Worm (Caenorhabditis elegans): Measurements from ENCODE around the gene vps-60.
A peak's percentile ranks its signal among the peaks of the same experiment; 100 is the strongest.

vps-60 gene

ce11 chrV:8607353-8607850, 1.5 kb upstream of the vps-60 start, which contains the start of gene smk-1:
Gene smk-1, plus strand, starts transcription at chrV:8607800.
- TF ChIP-seq flt-1 (GFP tag; IDR thresholded peaks at IDR 0.05) = no peak
- TF ChIP-seq klf-2 (GFP tag; conservative IDR thresholded peaks at IDR 0.05) = no peak
- TF ChIP-seq T22C8.4 (GFP tag; IDR thresholded peaks at IDR 0.05) = no peak
- no peak for TF ChIP-seq tab-1 (GFP tag; IDR thresholded peaks at IDR 0.05)
- no peak for TF ChIP-seq med-1 (GFP tag; optimal IDR thresholded peaks at IDR 0.05; ENCODE audit: insufficient read depth)
- TF ChIP-seq ztf-23 (GFP tag; IDR thresholded peaks at IDR 0.05) = no peak
- no peak for TF ChIP-seq ztf-29 (GFP tag; IDR thresholded peaks at IDR 0.05)
- no peak for TF ChIP-seq ref-1 (GFP tag; conservative IDR thresholded peaks at IDR 0.05)
- TF ChIP-seq cog-1 (tag; optimal IDR thresholded peaks at IDR 0.05) = no peak

DNA sequence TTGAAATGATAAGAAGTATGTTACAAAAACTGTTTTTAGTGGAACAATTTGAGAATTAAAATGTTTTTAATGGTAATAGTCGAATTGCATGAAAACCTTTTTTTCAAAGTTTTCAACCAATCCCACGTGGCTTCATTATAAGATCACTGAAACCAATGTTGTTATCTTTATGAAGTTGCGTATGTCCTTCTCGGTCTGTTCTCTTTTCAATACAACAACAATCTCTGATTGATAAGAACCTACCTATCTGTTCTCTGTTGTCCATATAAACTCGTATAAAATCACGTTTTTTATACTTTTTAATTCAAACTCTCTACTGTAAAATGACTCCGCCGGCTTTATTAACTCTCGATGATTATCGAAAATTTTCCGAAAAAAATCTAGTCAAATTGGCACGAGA, 2.7 kb downstream of the vps-60 start, which contains the start of gene F41E6.5:
F41E6.5 (plus strand) TSS at position 209 of the 400 bp plus-strand sequence.
- TF ChIP-seq T22C8.4 (GFP tag; IDR thresholded peaks at IDR 0.05) (no peak), ref-1 (GFP tag; conservative IDR thresholded peaks at IDR 0.05) (no peak), ztf-23 (GFP tag; IDR thresholded peaks at IDR 0.05) (no peak), klf-2 (GFP tag; conservative IDR thresholded peaks at IDR 0.05) (no peak), flt-1 (GFP tag; IDR thresholded peaks at IDR 0.05) (no peak), med-1 (GFP tag; optimal IDR thresholded peaks at IDR 0.05; ENCODE audit: insufficient read depth) (no peak), ztf-29 (GFP tag; IDR thresholded peaks at IDR 0.05) (no peak), cog-1 (tag; optimal IDR thresholded peaks at IDR 0.05) (no peak), tab-1 (GFP tag; IDR thresholded peaks at IDR 0.05) (no peak)

- no peak for TF ChIP-seq med-1 (GFP tag; optimal IDR thresholded peaks at IDR 0.05; ENCODE audit: insufficient read depth)
- no peak for TF ChIP-seq klf-2 (GFP tag; conservative IDR thresholded peaks at IDR 0.05)
Observed at ce11 chrV:8602638-8603037, 3.3 kb downstream of the vps-60 start, which contains the start of gene F41E6.15. Gene F41E6.15, minus strand, starts transcription at chrV:8602738.

DNA sequence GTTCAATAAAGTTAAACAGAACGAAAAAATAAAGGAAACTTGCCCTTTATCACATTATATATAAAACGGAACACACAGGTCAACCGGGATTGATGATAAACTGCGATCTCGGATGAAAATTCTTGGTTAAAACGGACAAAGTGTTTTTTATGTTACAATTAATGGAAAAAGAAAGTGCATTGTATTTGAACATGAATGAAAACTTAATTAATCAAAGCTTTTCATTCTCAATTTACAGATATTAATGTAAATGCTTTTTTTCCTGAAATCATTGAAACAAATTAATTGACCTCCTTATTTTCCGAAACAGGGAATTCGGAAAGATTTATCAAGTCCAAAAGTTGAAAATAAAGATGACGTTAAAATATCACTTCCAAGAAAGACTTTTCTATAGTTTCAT, 4.5 kb downstream of the vps-60 start, which contains the start of gene F41E6.8:
F41E6.8 (minus strand) TSS at position 101 of the 400 bp plus-strand sequence.
- no peak for TF ChIP-seq med-1 (GFP tag; optimal IDR thresholded peaks at IDR 0.05; ENCODE audit: insufficient read depth)
- TF ChIP-seq ref-1 (GFP tag; conservative IDR thresholded peaks at IDR 0.05) = no peak

ce11 chrV:8599957-8600356, 6.0 kb downstream of the vps-60 start:
- TF ChIP-seq med-1 (GFP tag; optimal IDR thresholded peaks at IDR 0.05; ENCODE audit: insufficient read depth) (no peak), T22C8.4 (GFP tag; IDR thresholded peaks at IDR 0.05) (no peak), ztf-23 (GFP tag; IDR thresholded peaks at IDR 0.05) (no peak), ref-1 (GFP tag; conservative IDR thresholded peaks at IDR 0.05) (no peak), klf-2 (GFP tag; conservative IDR thresholded peaks at IDR 0.05) (no peak), ztf-29 (GFP tag; IDR thresholded peaks at IDR 0.05) (no peak), tab-1 (GFP tag; IDR thresholded peaks at IDR 0.05) (no peak), flt-1 (GFP tag; IDR thresholded peaks at IDR 0.05) (no peak), cog-1 (tag; optimal IDR thresholded peaks at IDR 0.05) (no peak)

ce11 chrV:8599192-8599591, 6.7 kb downstream of the vps-60 start, which contains the start of gene F41E6.7:
Gene F41E6.7, minus strand, starts transcription at chrV:8599292.
- TF ChIP-seq tab-1 (GFP tag; IDR thresholded peaks at IDR 0.05) = no peak
- no peak for TF ChIP-seq ztf-23 (GFP tag; IDR thresholded peaks at IDR 0.05)
- no peak for TF ChIP-seq cog-1 (tag; optimal IDR thresholded peaks at IDR 0.05)
- TF ChIP-seq klf-2 (GFP tag; conservative IDR thresholded peaks at IDR 0.05) = no peak
- no peak for TF ChIP-seq med-1 (GFP tag; optimal IDR thresholded peaks at IDR 0.05; ENCODE audit: insufficient read depth)
- no peak for TF ChIP-seq T22C8.4 (GFP tag; IDR thresholded peaks at IDR 0.05)
- TF ChIP-seq ref-1 (GFP tag; conservative IDR thresholded peaks at IDR 0.05) = no peak
- TF ChIP-seq ztf-29 (GFP tag; IDR thresholded peaks at IDR 0.05) = no peak
- no peak for TF ChIP-seq flt-1 (GFP tag; IDR thresholded peaks at IDR 0.05)

ce11 chrV:8594105-8594964, 11.6 kb downstream of the vps-60 start, which contains the start of gene tag-196:
Gene tag-196, plus strand, starts transcription at chrV:8594914.
- TF ChIP-seq flt-1 (GFP tag; IDR thresholded peaks at IDR 0.05) = peak; percentile 43; the same call in 1 of the 2 replicates
- TF ChIP-seq ref-1 (GFP tag; conservative IDR thresholded peaks at IDR 0.05) = no peak

DNA sequence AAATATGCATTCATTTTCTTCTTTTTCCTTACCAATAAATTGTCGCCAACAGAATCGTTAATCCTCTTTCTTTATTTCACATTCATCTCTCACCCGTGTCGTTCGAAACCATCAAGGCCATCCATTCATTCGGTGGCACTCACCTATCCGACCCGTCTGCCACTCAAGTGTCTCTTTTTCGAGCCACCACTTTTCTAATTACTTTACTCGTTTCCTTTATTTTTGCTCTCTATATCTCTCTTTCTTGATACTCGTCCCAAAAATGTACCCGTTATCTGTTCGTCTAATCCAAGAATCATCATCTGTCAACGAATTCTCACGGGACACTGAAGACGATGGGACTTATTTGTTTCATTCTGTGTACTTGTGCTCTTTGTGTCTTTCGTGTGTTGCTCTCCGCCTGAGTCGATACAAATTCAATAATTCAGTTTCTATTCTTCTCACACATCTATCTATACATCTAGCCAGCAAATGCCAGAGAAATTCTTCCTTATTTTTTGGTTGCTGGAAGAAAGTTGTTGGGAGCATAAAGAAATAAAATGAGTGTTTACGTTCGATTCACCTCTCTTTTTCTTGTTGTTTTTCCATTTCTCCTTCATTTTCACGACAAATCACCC, 13.1 kb downstream of the vps-60 start:
- TF ChIP-seq flt-1 (GFP tag; IDR thresholded peaks at IDR 0.05) (no peak), klf-2 (GFP tag; conservative IDR thresholded peaks at IDR 0.05) (no peak), cog-1 (tag; optimal IDR thresholded peaks at IDR 0.05) (no peak), ref-1 (GFP tag; conservative IDR thresholded peaks at IDR 0.05) (no peak), T22C8.4 (GFP tag; IDR thresholded peaks at IDR 0.05) (no peak), med-1 (GFP tag; optimal IDR thresholded peaks at IDR 0.05; ENCODE audit: insufficient read depth) (no peak), ztf-23 (GFP tag; IDR thresholded peaks at IDR 0.05) (no peak), ztf-29 (GFP tag; IDR thresholded peaks at IDR 0.05) (no peak), tab-1 (GFP tag; IDR thresholded peaks at IDR 0.05) (no peak)

DNA sequence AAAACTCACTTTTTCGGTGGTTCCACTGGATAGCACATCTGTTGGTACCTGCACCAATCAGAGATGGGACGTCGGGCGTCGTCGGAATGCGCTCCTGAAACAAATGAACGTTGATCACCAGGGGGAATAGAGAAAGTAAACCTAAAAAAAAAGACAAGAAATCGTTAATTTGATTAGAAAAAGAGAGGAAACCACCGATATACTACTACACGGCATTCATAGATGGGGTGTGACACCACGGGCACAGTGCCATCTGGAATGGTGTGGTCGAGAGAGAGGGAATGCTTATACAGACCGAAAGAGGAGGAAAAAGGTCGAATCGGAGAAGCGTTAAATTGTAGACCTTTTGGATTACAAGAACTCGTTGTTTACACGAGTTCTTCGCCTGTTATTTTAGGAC, 17.8 kb downstream of the vps-60 start, which contains the start of gene C10B5.3:
C10B5.3 (minus strand) TSS at position 101 of the 400 bp plus-strand sequence.
- TF ChIP-seq ref-1 (GFP tag; conservative IDR thresholded peaks at IDR 0.05) (no peak), ztf-23 (GFP tag; IDR thresholded peaks at IDR 0.05) (0 out of 2 replicates have a peak, but pooled peaks have one; percentile 15)

ce11 chrV:8586920-8587319, 19.0 kb downstream of the vps-60 start:
- TF ChIP-seq T22C8.4 (GFP tag; IDR thresholded peaks at IDR 0.05) (no peak), ztf-23 (GFP tag; IDR thresholded peaks at IDR 0.05) (no peak), cog-1 (tag; optimal IDR thresholded peaks at IDR 0.05) (no peak), ref-1 (GFP tag; conservative IDR thresholded peaks at IDR 0.05) (no peak), ztf-29 (GFP tag; IDR thresholded peaks at IDR 0.05) (no peak), klf-2 (GFP tag; conservative IDR thresholded peaks at IDR 0.05) (no peak), flt-1 (GFP tag; IDR thresholded peaks at IDR 0.05) (no peak), tab-1 (GFP tag; IDR thresholded peaks at IDR 0.05) (no peak), med-1 (GFP tag; optimal IDR thresholded peaks at IDR 0.05; ENCODE audit: insufficient read depth) (no peak)

All from whole organism, midembryonic.